Worm (Caenorhabditis elegans) whole organism, L3 larva: Measurements from ENCODE around the gene pdcd-2.
A peak's percentile ranks its signal among the peaks of the same experiment; 100 is the strongest.

Source experiments
- R02D3.7 ChIP-seq: fragments of 150-350 bp; optimal IDR thresholded peaks from 2 replicates; lab custom pipeline; 2014; ENCODE audit warnings: missing biosample characterization, missing genetic modification characterization
- ama-1 ChIP-seq: fragments of 150-350 bp; optimal IDR thresholded peaks from 2 replicates; lab custom pipeline; 2018
- ceh-16 ChIP-seq: sonication (generic microtip); optimal IDR thresholded peaks from 2 replicates; lab custom pipeline; 2017; ENCODE audit warnings: missing biosample characterization, missing genetic modification characterization
- ceh-28 ChIP-seq: fragments of 150-350 bp; optimal IDR thresholded peaks from 2 replicates; lab custom pipeline; 2014; ENCODE audit warnings: missing biosample characterization, missing genetic modification reagents, missing genetic modification characterization
- ceh-82 ChIP-seq: fragments of 150-350 bp; optimal IDR thresholded peaks from 2 replicates; lab custom pipeline; 2014; ENCODE audit warnings: missing biosample characterization, missing genetic modification characterization
- daf-12 ChIP-seq: fragments of 150-350 bp; optimal IDR thresholded peaks from 2 replicates; lab custom pipeline; 2014; ENCODE audit warnings: missing biosample characterization, missing genetic modification reagents, missing genetic modification characterization
- egl-27 ChIP-seq: sonication (generic microtip); optimal IDR thresholded peaks from 4 replicates; lab custom pipeline; 2017; ENCODE audit warnings: missing biosample characterization, missing genetic modification reagents, missing genetic modification characterization
- egl-5 ChIP-seq: fragments of 150-350 bp; optimal IDR thresholded peaks from 2 replicates; lab custom pipeline; 2017; ENCODE audit warnings: missing biosample characterization, missing genetic modification reagents, missing genetic modification characterization, inconsistent platforms
- elt-2 ChIP-seq: sonication (generic microtip); optimal IDR thresholded peaks from 2 replicates; lab custom pipeline; 2016; ENCODE audit warnings: missing genetic modification reagents, mild to moderate bottlenecking, missing genetic modification characterization, missing compliant biosample characterization
- elt-3 ChIP-seq, 3 experiments: fragments of 150-350 bp in 1 of 3; sonication (generic microtip) in 2 of 3; optimal IDR thresholded peaks; 2 replicates in 2 of 3; 4 replicates in 1 of 3; lab custom pipeline; 2014 to 2017; ENCODE audit warnings: missing biosample characterization in 3 of 3, missing genetic modification characterization in 3 of 3
- jun-1 ChIP-seq: fragments of 150-350 bp; optimal IDR thresholded peaks from 2 replicates; lab custom pipeline; 2014; ENCODE audit warnings: missing biosample characterization, missing genetic modification reagents, missing genetic modification characterization
- lin-15B ChIP-seq: fragments of 150-350 bp; optimal IDR thresholded peaks from 2 replicates; lab custom pipeline; 2014; ENCODE audit warnings: missing biosample characterization, missing genetic modification characterization
- lin-39 ChIP-seq: fragments of 150-350 bp; optimal IDR thresholded peaks from 2 replicates; lab custom pipeline; 2018; ENCODE audit warnings: missing biosample characterization, missing genetic modification reagents, missing genetic modification characterization
- lsy-12 ChIP-seq: sonication (generic microtip); optimal IDR thresholded peaks from 2 replicates; lab custom pipeline; 2016; ENCODE audit warnings: mild to moderate bottlenecking, missing genetic modification characterization, missing compliant biosample characterization
- mdl-1 ChIP-seq: fragments of 150-350 bp; optimal IDR thresholded peaks from 2 replicates; lab custom pipeline; 2014; ENCODE audit warnings: missing biosample characterization, missing genetic modification characterization
- mml-1 ChIP-seq: fragments of 150-350 bp; sonication (generic microtip); optimal IDR thresholded peaks from 3 replicates; lab custom pipeline; 2014; ENCODE audit warnings: missing biosample characterization, missing genetic modification characterization
- nfya-1 ChIP-seq: sonication (generic microtip); optimal IDR thresholded peaks from 2 replicates; lab custom pipeline; 2017; ENCODE audit warnings: missing genetic modification characterization, mild to moderate bottlenecking, missing compliant biosample characterization, antibody characterized with exemption, moderate library complexity; ENCODE audit not compliant: insufficient read depth
- nhr-11 ChIP-seq: fragments of 150-350 bp; optimal IDR thresholded peaks from 2 replicates; lab custom pipeline; 2014; ENCODE audit warnings: missing biosample characterization, missing genetic modification characterization
- nhr-12 ChIP-seq: fragments of 150-350 bp; optimal IDR thresholded peaks from 2 replicates; lab custom pipeline; 2014; ENCODE audit warnings: missing biosample characterization, missing genetic modification characterization
- nhr-23 ChIP-seq: fragments of 150-350 bp; optimal IDR thresholded peaks from 2 replicates; lab custom pipeline; 2014; ENCODE audit warnings: missing biosample characterization, missing genetic modification reagents, missing genetic modification characterization
- nhr-237 ChIP-seq: fragments of 150-350 bp; optimal IDR thresholded peaks from 2 replicates; lab custom pipeline; 2014; ENCODE audit warnings: missing biosample characterization, missing genetic modification characterization
- nhr-25 ChIP-seq: sonication (generic microtip); optimal IDR thresholded peaks from 2 replicates; lab custom pipeline; 2017; ENCODE audit warnings: missing biosample characterization, missing genetic modification characterization
- nhr-28 ChIP-seq: fragments of 150-350 bp; optimal IDR thresholded peaks from 2 replicates; lab custom pipeline; 2014; ENCODE audit warnings: missing biosample characterization, missing genetic modification characterization
- nhr-43 ChIP-seq: sonication (generic microtip); optimal IDR thresholded peaks from 2 replicates; lab custom pipeline; 2016; ENCODE audit warnings: mild to moderate bottlenecking, missing genetic modification characterization, missing compliant biosample characterization; ENCODE audit not compliant: poor library complexity, severe bottlenecking
- nhr-67 ChIP-seq: fragments of 150-350 bp; optimal IDR thresholded peaks from 2 replicates; lab custom pipeline; 2014; ENCODE audit warnings: missing biosample characterization, missing genetic modification characterization
- nhr-76 ChIP-seq: fragments of 150-350 bp; sonication (generic microtip); optimal IDR thresholded peaks from 5 replicates; lab custom pipeline; 2014; ENCODE audit warnings: missing biosample characterization, missing genetic modification characterization
- nhr-77 ChIP-seq: fragments of 150-350 bp; optimal IDR thresholded peaks from 2 replicates; lab custom pipeline; 2014; ENCODE audit warnings: missing biosample characterization, missing genetic modification characterization
- pha-4 ChIP-seq: fragments of 150-350 bp; optimal IDR thresholded peaks from 2 replicates; lab custom pipeline; 2014; ENCODE audit warnings: missing biosample characterization, missing genetic modification reagents, missing genetic modification characterization
- sea-2 ChIP-seq: fragments of 150-350 bp; sonication (generic microtip); optimal IDR thresholded peaks from 4 replicates; lab custom pipeline; 2014; ENCODE audit warnings: missing biosample characterization, missing genetic modification reagents, missing genetic modification characterization
- skn-1 ChIP-seq: fragments of 150-350 bp; optimal IDR thresholded peaks from 2 replicates; lab custom pipeline; 2014; ENCODE audit warnings: missing biosample characterization, missing genetic modification characterization
- unc-39 ChIP-seq: sonication (generic microtip); optimal IDR thresholded peaks from 4 replicates; lab custom pipeline; 2017; ENCODE audit warnings: missing biosample characterization, missing genetic modification characterization
- unc-62 ChIP-seq: fragments of 150-350 bp; sonication (generic microtip); optimal IDR thresholded peaks from 4 replicates; lab custom pipeline; 2014; ENCODE audit warnings: missing biosample characterization, missing genetic modification reagents, missing genetic modification characterization
- zag-1 ChIP-seq: fragments of 150-350 bp; optimal IDR thresholded peaks from 2 replicates; lab custom pipeline; 2014; ENCODE audit warnings: missing biosample characterization, missing genetic modification characterization
- ztf-4 ChIP-seq: fragments of 150-350 bp; optimal IDR thresholded peaks from 2 replicates; lab custom pipeline; 2014; ENCODE audit warnings: missing biosample characterization, missing genetic modification characterization

The pdcd-2 gene

DNA sequence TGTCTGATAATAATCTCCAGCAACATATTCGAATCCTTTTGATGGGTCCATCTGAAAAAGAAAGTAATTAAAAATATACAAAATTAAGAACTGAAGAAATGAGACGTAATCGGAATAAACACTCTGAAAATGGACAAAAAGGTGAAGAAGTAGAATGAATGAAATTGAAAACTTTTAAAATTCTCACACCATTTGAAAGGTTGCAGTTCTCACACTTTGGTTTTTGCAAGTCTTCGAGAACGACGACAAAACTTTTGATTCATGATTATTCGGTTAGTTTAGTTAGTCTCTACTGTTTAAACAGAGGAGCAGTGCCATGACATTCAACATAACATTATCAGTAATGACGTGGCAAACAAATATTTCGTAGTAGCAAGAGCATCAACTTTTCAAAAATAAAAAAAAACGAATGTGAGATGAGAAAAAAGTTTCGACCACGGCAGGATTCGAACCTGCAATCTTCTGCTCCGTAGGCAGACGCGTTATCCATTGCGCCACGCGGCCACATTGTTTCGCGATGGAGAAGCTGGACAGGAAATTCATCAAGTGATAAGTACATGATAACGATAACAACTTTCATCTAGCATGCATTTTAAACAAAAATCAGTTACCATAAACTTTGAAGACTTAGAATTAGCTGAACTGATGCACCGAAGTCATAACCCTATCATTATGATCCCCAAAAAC is 32.2 kb upstream of the pdcd-2 start, which contains the start of gene ceh-43:
Gene ceh-43, minus strand, starts transcription at position 51 of the 687 bp plus-strand sequence.
- TF ChIP-seq ceh-28 (tag; lab: Kevin White, UChicago), result no peak
- peak; percentile 49 for TF ChIP-seq elt-2 (tag; lab: Kevin White, UChicago)

DNA sequence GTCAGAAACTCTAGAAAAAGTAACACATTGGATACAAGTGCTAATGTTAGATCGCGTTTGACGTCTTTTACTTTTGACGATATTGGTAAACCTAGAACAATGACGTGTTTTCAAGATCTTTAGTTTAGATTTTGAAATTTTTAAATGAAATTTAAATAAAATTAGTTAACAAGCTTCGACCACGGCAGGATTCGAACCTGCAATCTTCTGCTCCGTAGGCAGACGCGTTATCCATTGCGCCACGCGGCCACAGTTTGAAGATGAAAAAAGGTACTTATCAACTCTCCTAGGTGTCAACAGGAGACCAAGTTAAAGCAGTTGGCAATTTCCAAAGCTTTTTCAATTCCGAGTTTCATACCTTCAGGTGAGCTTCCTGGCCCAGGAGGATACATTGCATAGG is 31.5 kb upstream of the pdcd-2 start:
- TF ChIP-seq nfya-1 (tag; lab: Kevin White, UChicago) (peak; percentile 41), nhr-28 (tag; lab: Kevin White, UChicago) (no peak)

DNA sequence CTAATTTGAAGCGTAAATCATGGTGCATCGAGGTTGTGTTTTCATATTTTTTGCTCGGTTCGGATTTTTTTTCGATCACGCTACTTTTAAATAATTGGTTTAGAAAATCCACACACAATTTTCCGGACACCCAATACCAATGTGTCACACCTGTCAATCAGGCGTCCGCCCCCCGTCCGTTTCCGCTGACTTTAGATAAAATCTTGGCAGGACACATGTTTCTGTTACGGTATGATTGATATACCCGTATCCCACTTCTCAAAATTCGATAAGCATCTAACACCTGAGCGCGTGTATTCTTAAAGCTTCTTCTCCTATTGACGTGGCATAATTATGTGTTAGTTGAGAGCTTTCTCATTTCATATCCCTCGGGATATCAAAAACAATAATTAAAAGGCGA is 30.2 kb upstream of the pdcd-2 start:
- no peak for TF ChIP-seq nhr-12 (tag; lab: Kevin White, UChicago)
- no peak for TF ChIP-seq ceh-82 (tag; lab: Kevin White, UChicago)
- no peak for TF ChIP-seq ceh-16 (tag; lab: Kevin White, UChicago)
- no peak for TF ChIP-seq nhr-25 (tag; lab: Kevin White, UChicago)
- no peak for TF ChIP-seq elt-3 (tag; optimal IDR thresholded peaks at IDR 0.05; lab: Kevin White, UChicago)

DNA sequence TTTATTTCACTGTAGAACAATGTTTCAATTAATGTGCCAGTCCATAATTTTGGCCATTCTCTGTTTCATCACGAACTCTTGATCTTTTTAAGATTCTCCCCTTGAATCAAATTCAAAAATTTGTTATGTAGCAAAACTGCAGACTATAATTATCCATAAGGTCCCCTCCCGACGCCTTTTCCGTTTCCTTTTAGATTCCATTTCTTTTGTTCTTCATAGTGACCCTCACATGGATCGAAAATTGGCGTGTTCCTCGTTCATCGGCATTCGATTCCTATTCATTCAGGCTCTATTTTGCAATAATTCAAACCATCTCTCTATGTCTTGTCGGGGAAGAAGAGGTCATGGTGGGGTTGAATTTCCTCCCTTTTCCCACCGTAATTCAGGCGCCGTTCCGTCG is 26.6 kb upstream of the pdcd-2 start:
- TF ChIP-seq elt-3 (tag; optimal IDR thresholded peaks at IDR 0.05; lab: Kevin White, UChicago) (no peak), lin-15B (no peak), nhr-43 (no peak), nhr-28 (tag; lab: Kevin White, UChicago) (no peak), ceh-82 (tag; lab: Kevin White, UChicago) (no peak), nhr-23 (tag; lab: Kevin White, UChicago) (no peak), zag-1 (no peak), mml-1 (tag; lab: Kevin White, UChicago) (no peak), daf-12 (no peak), egl-27 (tag; lab: Kevin White, UChicago) (no peak), nhr-11 (no peak), nhr-237 (tag; lab: Kevin White, UChicago) (no peak), pha-4 (tag; lab: Kevin White, UChicago) (no peak), lin-39 (no peak), jun-1 (tag; lab: Kevin White, UChicago) (no peak), nhr-77 (no peak), sea-2 (no peak)

DNA sequence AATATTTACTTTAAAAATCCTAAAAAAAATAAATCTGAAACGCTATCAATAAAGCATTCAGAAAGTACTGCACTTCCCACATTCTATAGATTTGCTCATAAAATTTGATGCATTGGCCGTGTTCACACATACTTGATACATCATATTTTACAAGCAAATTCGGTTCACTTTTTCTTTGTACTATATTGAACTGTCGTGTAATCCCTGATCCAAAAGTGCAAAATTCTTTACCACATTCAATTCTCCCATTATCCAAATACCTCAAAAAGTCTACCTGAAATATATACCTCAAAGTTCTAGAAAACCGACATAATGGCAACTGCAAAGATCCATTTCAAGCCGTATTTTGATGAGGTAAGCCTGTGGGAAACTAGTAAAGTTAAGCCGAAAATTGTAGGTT is 23.9 kb upstream of the pdcd-2 start, which contains the start of gene nex-3:
Gene nex-3, plus strand, starts transcription at position 301 of the 400 bp plus-strand sequence.
- TF ChIP-seq sea-2 (no peak), lin-15B (no peak), nhr-25 (tag; lab: Kevin White, UChicago) (no peak), nhr-28 (tag; lab: Kevin White, UChicago) (no peak), mdl-1 (tag; lab: Kevin White, UChicago) (no peak)
- TF ChIP-seq, all 47 proteins: peak for 0

DNA sequence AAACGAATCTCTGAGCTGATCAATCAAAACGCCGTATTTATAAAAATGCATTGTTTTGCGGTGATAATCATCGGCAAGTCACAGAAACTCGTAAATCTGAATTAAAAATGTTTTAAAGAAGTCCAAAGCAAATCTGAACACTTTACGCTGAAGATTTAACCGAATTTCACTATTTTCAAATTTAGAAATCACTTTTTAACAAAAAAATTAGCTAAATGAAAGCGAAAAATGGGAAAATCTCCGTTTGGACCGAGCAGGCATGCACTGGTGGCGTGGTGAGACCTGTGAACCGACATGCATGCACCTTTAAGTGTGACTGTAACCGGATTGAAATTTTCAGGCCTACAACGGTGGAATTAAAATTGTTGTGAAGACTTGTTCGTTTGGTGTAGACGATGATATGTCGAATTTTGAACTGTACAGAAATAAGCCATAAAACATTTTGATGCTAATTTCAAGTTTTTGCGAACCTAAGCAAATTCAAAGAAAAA is 21.7 kb upstream of the pdcd-2 start, which contains the start of gene C28A5.2:
Gene C28A5.2, minus strand, starts transcription at position 51 of the 491 bp plus-strand sequence.
- TF ChIP-seq unc-39 (tag; lab: Kevin White, UChicago) (no peak), nhr-76 (tag; lab: Kevin White, UChicago) (no peak), egl-5 (tag; lab: Kevin White, UChicago) (no peak), lin-39 (no peak), lin-15B (no peak), skn-1 (tag; lab: Kevin White, UChicago) (no peak), nhr-67 (no peak), nhr-43 (no peak), ama-1 (no peak)

DNA sequence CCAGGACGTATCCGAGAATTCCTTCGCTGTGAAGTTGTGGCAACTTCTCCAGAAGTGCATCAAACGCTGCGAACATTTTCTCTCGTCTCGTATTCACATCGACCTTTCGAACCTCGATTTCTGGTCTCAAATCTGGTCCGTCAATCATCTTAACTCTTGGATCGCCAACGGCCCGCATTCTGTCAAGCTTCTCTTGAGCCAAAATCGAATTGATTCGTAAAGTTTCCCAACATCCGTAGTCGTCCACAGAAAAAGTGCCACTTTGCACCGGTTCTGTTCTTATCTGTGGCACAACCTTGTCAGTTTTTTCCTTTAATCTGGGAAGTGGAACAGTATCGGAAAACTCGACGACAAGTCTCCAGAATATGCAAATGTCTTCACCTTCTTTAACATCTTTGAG is 17.4 kb upstream of the pdcd-2 start:
- TF ChIP-seq nhr-12 (tag; lab: Kevin White, UChicago) (no peak), skn-1 (tag; lab: Kevin White, UChicago) (no peak), lsy-12 (tag; lab: Kevin White, UChicago) (no peak), R02D3.7 (tag; lab: Kevin White, UChicago) (no peak), ztf-4 (no peak), unc-62 (GFP tag; lab: Kevin White, UChicago) (no peak), mdl-1 (tag; lab: Kevin White, UChicago) (no peak), jun-1 (tag; lab: Kevin White, UChicago) (no peak), ceh-28 (tag; lab: Kevin White, UChicago) (no peak), nhr-76 (tag; lab: Kevin White, UChicago) (no peak)
